Fruit fly (Drosophila melanogaster) whole organism, embryonic: ENCODE results near the gene Adsl.
A peak's percentile ranks its signal among the peaks of the same experiment; 100 is the strongest.

Experiments
- ATbp ChIP-seq: fragments of 200-800 bp; sonication (Bioruptor generic); optimal IDR thresholded peaks from 2 replicates; lab custom pipeline; 2017; ENCODE audit warnings: missing biosample characterization, mild to moderate bottlenecking, missing genetic modification characterization, missing genetic modification reagents
- Abd-B ChIP-seq: fragments of 200-800 bp; sonication (Bioruptor generic); optimal IDR thresholded peaks from 2 replicates; lab custom pipeline; 2018; ENCODE audit warnings: missing biosample characterization, mild to moderate bottlenecking, missing genetic modification characterization, moderate library complexity
- Atf3 ChIP-seq: fragments of 200-800 bp; sonication (Bioruptor generic); optimal IDR thresholded peaks from 3 replicates; lab custom pipeline; 2016; ENCODE audit warnings: missing biosample characterization, missing genetic modification characterization
- CG10147 ChIP-seq: fragments of 200-800 bp; sonication (Bioruptor generic); optimal IDR thresholded peaks from 2 replicates; lab custom pipeline; 2019; ENCODE audit warnings: missing biosample characterization, mild to moderate bottlenecking, missing genetic modification characterization, moderate library complexity
- CG10274 ChIP-seq: fragments of 200-800 bp; sonication (Bioruptor generic); optimal IDR thresholded peaks from 3 replicates; lab custom pipeline; 2017; ENCODE audit warnings: missing biosample characterization, mild to moderate bottlenecking, missing genetic modification characterization
- CG12071 ChIP-seq: fragments of 200-800 bp; sonication (Bioruptor generic); optimal IDR thresholded peaks from 3 replicates; lab custom pipeline; 2018; ENCODE audit warnings: missing biosample characterization, mild to moderate bottlenecking, missing genetic modification characterization
- CG12769 ChIP-seq: fragments of 200-800 bp; sonication (Bioruptor generic); optimal IDR thresholded peaks from 2 replicates; lab custom pipeline; 2019; ENCODE audit warnings: missing biosample characterization, mild to moderate bottlenecking, missing genetic modification characterization, moderate library complexity
- CG13424 ChIP-seq: fragments of 200-800 bp; sonication (Bioruptor generic); optimal IDR thresholded peaks from 2 replicates; lab custom pipeline; 2019; ENCODE audit warnings: missing biosample characterization, mild to moderate bottlenecking, missing genetic modification characterization, moderate library complexity
- CG14050 ChIP-seq: fragments of 200-800 bp; sonication (Bioruptor generic); IDR thresholded peaks from 3 replicates; pipeline ENCODE4 v1.3.6; 2022; ENCODE audit warnings: missing biosample characterization, missing genetic modification characterization
- CG14667 ChIP-seq: fragments of 200-800 bp; sonication (Bioruptor generic); IDR thresholded peaks from 2 replicates; pipeline ENCODE4 v1.3.6; 2022; ENCODE audit warnings: missing biosample characterization, missing genetic modification characterization
- CG1603 ChIP-seq: fragments of 200-800 bp; sonication (Bioruptor generic); optimal IDR thresholded peaks from 2 replicates; lab custom pipeline; 2019; ENCODE audit warnings: missing biosample characterization, mild to moderate bottlenecking, missing genetic modification characterization, moderate library complexity
- CG16779 ChIP-seq: fragments of 200-800 bp; sonication (Bioruptor generic); IDR thresholded peaks from 2 replicates; pipeline ENCODE4 v1.3.6; 2022; ENCODE audit warnings: missing biosample characterization, missing genetic modification characterization
- CG18599 ChIP-seq: fragments of 200-800 bp; sonication (Bioruptor generic); optimal IDR thresholded peaks from 3 replicates; lab custom pipeline; 2017; ENCODE audit warnings: missing biosample characterization, missing genetic modification characterization, mild to moderate bottlenecking, moderate library complexity, missing genetic modification reagents
- CG18619 ChIP-seq: fragments of 200-800 bp; sonication (Bioruptor generic); optimal IDR thresholded peaks from 3 replicates; lab custom pipeline; 2017; ENCODE audit warnings: missing biosample characterization, mild to moderate bottlenecking, missing genetic modification characterization
- CG18764 ChIP-seq: fragments of 200-800 bp; sonication (Bioruptor generic); optimal IDR thresholded peaks from 3 replicates; lab custom pipeline; 2016; ENCODE audit warnings: missing biosample characterization, missing genetic modification characterization
- CG2712 ChIP-seq: fragments of 200-800 bp; optimal IDR thresholded peaks from 3 replicates; lab custom pipeline; 2019; ENCODE audit warnings: missing biosample characterization, mild to moderate bottlenecking, missing genetic modification characterization, moderate library complexity
- CG4328 ChIP-seq: fragments of 200-800 bp; sonication (Bioruptor generic); optimal IDR thresholded peaks from 3 replicates; lab custom pipeline; 2017; ENCODE audit warnings: missing biosample characterization, missing genetic modification reagents, missing genetic modification characterization
- CG4820 ChIP-seq: fragments of 200-800 bp; sonication (Bioruptor generic); optimal IDR thresholded peaks from 3 replicates; lab custom pipeline; 2016; ENCODE audit warnings: missing biosample characterization, missing genetic modification characterization
- CG7786 ChIP-seq: fragments of 200-800 bp; sonication (Bioruptor generic); optimal IDR thresholded peaks from 2 replicates; lab custom pipeline; 2016; ENCODE audit warnings: missing biosample characterization, missing genetic modification characterization
- CG7839 ChIP-seq: fragments of 200-800 bp; sonication (Bioruptor generic); optimal IDR thresholded peaks from 3 replicates; lab custom pipeline; 2018; ENCODE audit warnings: missing biosample characterization, mild to moderate bottlenecking, missing genetic modification characterization, moderate library complexity
- CG9437 ChIP-seq: fragments of 200-800 bp; sonication (Bioruptor generic); optimal IDR thresholded peaks from 2 replicates; lab custom pipeline; 2018; ENCODE audit warnings: missing biosample characterization, mild to moderate bottlenecking, missing genetic modification characterization
- CG9727 ChIP-seq: fragments of 200-800 bp; sonication (Bioruptor generic); optimal IDR thresholded peaks from 3 replicates; lab custom pipeline; 2017; ENCODE audit warnings: missing biosample characterization, mild to moderate bottlenecking, missing genetic modification characterization
- Dp ChIP-seq: fragments of 200-800 bp; sonication (Bioruptor generic); optimal IDR thresholded peaks from 2 replicates; lab custom pipeline; 2018; ENCODE audit warnings: missing biosample characterization, mild to moderate bottlenecking, missing genetic modification characterization, moderate library complexity
- Hey ChIP-seq: fragments of 200-800 bp; sonication (Bioruptor generic); optimal IDR thresholded peaks from 3 replicates; lab custom pipeline; 2018; ENCODE audit warnings: missing biosample characterization, mild to moderate bottlenecking, missing genetic modification characterization
- HmgD ChIP-seq: fragments of 200-800 bp; sonication (Bioruptor generic); optimal IDR thresholded peaks from 3 replicates; lab custom pipeline; 2016; ENCODE audit warnings: missing biosample characterization, missing genetic modification characterization
- Neu2 ChIP-seq: fragments of 200-800 bp; sonication (Bioruptor generic); optimal IDR thresholded peaks from 3 replicates; lab custom pipeline; 2016; ENCODE audit warnings: missing biosample characterization, missing genetic modification characterization, borderline replicate concordance
- Opbp ChIP-seq: fragments of 200-800 bp; sonication (Bioruptor generic); IDR thresholded peaks from 3 replicates; pipeline ENCODE4 v1.3.6; 2022; ENCODE audit warnings: missing biosample characterization, missing genetic modification characterization; ENCODE audit not compliant: partially characterized antibody
- Sox100B ChIP-seq: fragments of 200-800 bp; sonication (Bioruptor generic); optimal IDR thresholded peaks from 3 replicates; lab custom pipeline; 2018; ENCODE audit warnings: missing biosample characterization, mild to moderate bottlenecking, missing genetic modification characterization
- Sry-δ ChIP-seq: fragments of 200-800 bp; sonication (Bioruptor generic); optimal IDR thresholded peaks from 2 replicates; lab custom pipeline; 2016; ENCODE audit warnings: missing biosample characterization, missing genetic modification characterization
- cwo ChIP-seq: fragments of 200-800 bp; sonication (Bioruptor generic); optimal IDR thresholded peaks from 3 replicates; lab custom pipeline; 2017; ENCODE audit warnings: missing biosample characterization, missing genetic modification characterization, mild to moderate bottlenecking, moderate library complexity, missing genetic modification reagents
- dan ChIP-seq: fragments of 200-800 bp; sonication (Bioruptor generic); IDR thresholded peaks from 2 replicates; pipeline ENCODE4 v1.3.6; 2022; ENCODE audit warnings: missing biosample characterization, missing genetic modification characterization
- ewg ChIP-seq: fragments of 200-800 bp; sonication (Bioruptor generic); optimal IDR thresholded peaks from 3 replicates; lab custom pipeline; 2017; ENCODE audit warnings: mild to moderate bottlenecking, missing biosample characterization, missing genetic modification reagents, missing genetic modification characterization
- fd3F ChIP-seq: fragments of 200-800 bp; sonication (Bioruptor generic); optimal IDR thresholded peaks from 2 replicates; lab custom pipeline; 2018; ENCODE audit warnings: missing biosample characterization, mild to moderate bottlenecking, missing genetic modification characterization, moderate library complexity
- ftz-f1 ChIP-seq: fragments of 200-800 bp; sonication (Bioruptor generic); optimal IDR thresholded peaks from 2 replicates; lab custom pipeline; 2016; ENCODE audit warnings: missing biosample characterization, missing genetic modification characterization
- gcm2 ChIP-seq: fragments of 200-800 bp; sonication (Bioruptor generic); optimal IDR thresholded peaks from 2 replicates; lab custom pipeline; 2016; ENCODE audit warnings: missing biosample characterization, missing genetic modification characterization
- hbn ChIP-seq: fragments of 200-800 bp; sonication (Bioruptor generic); IDR thresholded peaks from 2 replicates; pipeline ENCODE4 v1.3.6; 2022; ENCODE audit warnings: missing biosample characterization, missing genetic modification characterization; ENCODE audit not compliant: partially characterized antibody
- her ChIP-seq: fragments of 200-800 bp; sonication (Bioruptor generic); optimal IDR thresholded peaks from 2 replicates; lab custom pipeline; 2016; ENCODE audit warnings: missing biosample characterization, missing genetic modification characterization
- hth ChIP-seq: fragments of >200 bp; optimal IDR thresholded peaks from 2 replicates; lab custom pipeline; 2017; ENCODE audit warnings: inconsistent platforms
- jigr1 ChIP-seq: fragments of 200-800 bp; sonication (Bioruptor generic); IDR thresholded peaks from 3 replicates; pipeline ENCODE4 v1.3.6; 2022; ENCODE audit warnings: missing biosample characterization, missing genetic modification characterization
- lilli ChIP-seq: fragments of 200-800 bp; sonication (Bioruptor generic); optimal IDR thresholded peaks from 3 replicates; lab custom pipeline; 2016; ENCODE audit warnings: missing biosample characterization, missing genetic modification characterization
- luna ChIP-seq: fragments of 200-800 bp; sonication (Bioruptor generic); optimal IDR thresholded peaks from 2 replicates; lab custom pipeline; 2016; ENCODE audit warnings: missing biosample characterization, missing genetic modification characterization
- pros ChIP-seq: fragments of 200-800 bp; sonication (Bioruptor generic); optimal IDR thresholded peaks from 3 replicates; lab custom pipeline; 2019; ENCODE audit warnings: missing biosample characterization, mild to moderate bottlenecking, missing genetic modification characterization, moderate library complexity
- repo ChIP-seq: fragments of 200-800 bp; sonication (Bioruptor generic); optimal IDR thresholded peaks from 2 replicates; lab custom pipeline; 2016; ENCODE audit warnings: missing biosample characterization, missing genetic modification characterization
- schlank ChIP-seq: fragments of 200-800 bp; sonication (Bioruptor generic); optimal IDR thresholded peaks from 2 replicates; lab custom pipeline; 2018; ENCODE audit warnings: missing biosample characterization, mild to moderate bottlenecking, missing genetic modification characterization
- stwl ChIP-seq: fragments of 200-800 bp; sonication (Bioruptor generic); optimal IDR thresholded peaks from 3 replicates; lab custom pipeline; 2018; ENCODE audit warnings: missing biosample characterization, mild to moderate bottlenecking, missing genetic modification characterization, moderate library complexity
- tin ChIP-seq: fragments of 200-800 bp; sonication (Bioruptor generic); optimal IDR thresholded peaks from 3 replicates; lab custom pipeline; 2016; ENCODE audit warnings: missing biosample characterization, missing genetic modification characterization
- ttk ChIP-seq: fragments of 200-800 bp; sonication (Bioruptor generic); IDR thresholded peaks from 2 replicates; pipeline ENCODE4 v2.1.2; 2022; ENCODE audit warnings: missing biosample characterization, missing genetic modification characterization
- zf30C ChIP-seq: fragments of 200-800 bp; sonication (Bioruptor generic); optimal IDR thresholded peaks from 3 replicates; lab custom pipeline; 2018; ENCODE audit warnings: missing biosample characterization, mild to moderate bottlenecking, missing genetic modification characterization

Gene Adsl

DNA sequence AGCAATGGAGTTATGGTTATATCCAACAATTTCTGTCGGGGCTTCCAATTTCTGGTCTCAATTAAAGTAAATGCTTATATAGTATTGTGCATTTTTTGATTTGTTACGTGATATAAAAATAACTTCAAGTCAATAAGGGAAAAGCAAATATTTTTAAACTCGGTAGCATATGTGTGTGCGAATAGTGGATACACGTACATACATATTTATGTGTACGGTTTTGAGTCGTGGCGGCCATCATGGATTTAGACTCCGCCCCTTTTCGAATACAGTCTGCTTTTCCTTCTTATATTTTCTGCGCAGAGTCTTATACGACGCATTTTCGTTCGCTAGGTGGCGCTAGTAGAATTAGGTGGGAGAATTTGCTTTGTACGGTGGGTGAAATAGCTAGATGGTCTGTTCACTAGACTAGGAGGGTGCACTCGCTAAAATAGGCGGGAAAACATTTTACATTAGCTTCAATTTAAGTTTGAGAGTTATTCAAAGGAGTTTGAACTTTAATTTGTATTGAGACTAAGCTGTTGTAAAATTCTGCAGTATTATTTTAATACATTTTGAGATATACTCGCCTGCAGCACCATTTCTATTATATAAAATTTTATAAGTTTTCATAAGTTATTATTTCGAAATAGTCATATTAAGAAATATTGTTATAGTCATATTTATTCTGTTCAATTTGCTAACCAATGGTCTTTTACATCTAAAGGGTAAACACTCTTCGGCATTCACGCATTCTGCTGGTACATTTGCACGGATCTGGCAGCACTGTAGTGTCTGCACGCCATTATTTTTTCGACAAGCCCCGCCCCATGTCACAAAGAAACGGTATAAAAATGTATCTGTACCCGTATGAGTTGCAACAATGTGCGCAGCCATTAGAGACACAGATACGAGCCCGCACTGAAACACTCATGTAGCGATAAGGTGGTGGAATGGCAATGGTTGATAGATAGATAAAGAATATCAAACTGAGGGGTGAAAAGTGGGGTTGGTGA, 51.3 kb downstream of the Adsl start (continued):
- TF ChIP-seq ewg (GFP tag; lab: Kevin White, UChicago), result peak; percentile 64
- TF ChIP-seq cwo (GFP tag; lab: Kevin White, UChicago), result no peak
- no peak for TF ChIP-seq CG1603
- peak; percentile 48 for TF ChIP-seq CG4820 (GFP tag; lab: Kevin White, UChicago)
- TF ChIP-seq hbn (GFP tag; lab: Robert Waterston, UW), result no peak
- TF ChIP-seq Dp (GFP tag; lab: Kevin White, UChicago), result peak; percentile 84
- TF ChIP-seq CG9437 (GFP tag; lab: Kevin White, UChicago), result peak; percentile 8
- TF ChIP-seq lilli (GFP tag; lab: Kevin White, UChicago), result peak; percentile 67
- peak; percentile 57 for TF ChIP-seq ATbp (GFP tag; lab: Kevin White, UChicago)
- TF ChIP-seq schlank (tag; lab: Kevin White, UChicago), result no peak
- no peak for TF ChIP-seq CG12769 (tag; lab: Kevin White, UChicago)
- TF ChIP-seq dan (GFP tag; lab: Robert Waterston, UW), result no peak
- TF ChIP-seq CG18764, result peak; percentile 48
- no peak for TF ChIP-seq stwl
- peak; percentile 78 for TF ChIP-seq CG2712 (tag; lab: Kevin White, UChicago)
- TF ChIP-seq jigr1 (GFP tag; lab: Robert Waterston, UW), result no peak
- TF ChIP-seq luna (GFP tag; lab: Kevin White, UChicago), result no peak
- no peak for TF ChIP-seq Hey (tag; lab: Kevin White, UChicago)
- peak; percentile 74 for TF ChIP-seq Abd-B (GFP tag; lab: Kevin White, UChicago)
- peak; percentile 70 for TF ChIP-seq CG18619
- TF ChIP-seq CG9727 (GFP tag; lab: Kevin White, UChicago), result no peak
- no peak for TF ChIP-seq gcm2 (GFP tag; lab: Kevin White, UChicago)
- no peak for TF ChIP-seq CG12071 (GFP tag; lab: Kevin White, UChicago)
- TF ChIP-seq CG13424, result peak; percentile 80
- TF ChIP-seq tin (GFP tag; lab: Kevin White, UChicago), result no peak
- peak; percentile 49 for TF ChIP-seq fd3F (GFP tag; lab: Kevin White, UChicago)
- no peak for TF ChIP-seq CG10274
- TF ChIP-seq HmgD (GFP tag; lab: Kevin White, UChicago), result no peak
- peak; percentile 28; the same call in 1 of the 2 replicates for TF ChIP-seq CG14667 (GFP tag; lab: Robert Waterston, UW)
- TF ChIP-seq Neu2 (GFP tag; lab: Kevin White, UChicago), result no peak
- TF ChIP-seq repo (GFP tag; lab: Kevin White, UChicago), result peak; percentile 0
- TF ChIP-seq ftz-f1, result no peak
- no peak for TF ChIP-seq hth (lab: Kevin White, UChicago)
- TF ChIP-seq ttk (GFP tag; lab: Robert Waterston, UW), result no peak
- no peak for TF ChIP-seq CG7786 (GFP tag; lab: Kevin White, UChicago)
- peak; percentile 26; the same call in 2 of the 3 replicates for TF ChIP-seq Opbp (GFP tag; lab: Robert Waterston, UW)
- TF ChIP-seq CG16779 (GFP tag; lab: Robert Waterston, UW), result no peak
- TF ChIP-seq zf30C, result no peak
- TF ChIP-seq Sry-δ (GFP tag; lab: Kevin White, UChicago), result no peak
- no peak for TF ChIP-seq pros (GFP tag; lab: Kevin White, UChicago)
- TF ChIP-seq CG10147 (GFP tag; lab: Kevin White, UChicago), result no peak
- peak; percentile 31; the same call in 1 of the 3 replicates for TF ChIP-seq CG14050 (GFP tag; lab: Robert Waterston, UW)
- TF ChIP-seq Atf3 (GFP tag; lab: Kevin White, UChicago), result no peak
- no peak for TF ChIP-seq CG18599
- TF ChIP-seq CG7839 (tag; lab: Kevin White, UChicago), result peak; percentile 77
- peak; percentile 64 for TF ChIP-seq Sox100B
- TF ChIP-seq CG4328 (GFP tag; lab: Kevin White, UChicago), result peak; percentile 32
- TF ChIP-seq her (GFP tag; lab: Kevin White, UChicago), result no peak
